Fruit fly (Drosophila melanogaster): Measurements from ENCODE around the gene CG13931.

DNA sequence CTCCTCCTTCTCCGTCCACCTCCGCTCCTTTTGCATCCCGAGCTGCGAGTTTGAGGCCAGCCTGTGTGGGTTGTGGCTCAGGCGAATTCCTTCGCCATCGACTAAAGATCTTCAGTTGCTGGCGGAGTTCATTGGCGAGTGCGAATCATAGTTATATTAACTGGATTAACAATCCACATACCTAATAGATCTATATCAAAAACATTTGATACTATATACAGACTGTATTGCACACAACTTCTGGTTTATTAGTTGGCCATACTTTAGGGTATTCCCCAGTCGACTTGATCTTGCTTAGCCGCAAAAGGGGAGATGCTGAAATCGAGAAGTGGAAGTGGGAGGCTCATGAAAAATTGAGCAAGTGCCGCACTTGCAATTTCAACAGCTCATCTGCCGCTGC is 9.3 kb downstream of the CG13931 start:
- TF ChIP-seq CG7101 (tag; optimal IDR thresholded peaks at IDR 0.05) (no peak), pad (GFP tag; optimal IDR thresholded peaks at IDR 0.05) (no peak), CG12768 (GFP tag; optimal IDR thresholded peaks at IDR 0.05) (no peak), CG7045 (GFP tag; optimal IDR thresholded peaks at IDR 0.05) (no peak), kay (GFP tag; ENCODE audit: borderline replicate concordance) (no peak), CG33017 (tag; optimal IDR thresholded peaks at IDR 0.05) (no peak), bab1 (GFP tag; optimal IDR thresholded peaks at IDR 0.05) (no peak), Clk (GFP tag; optimal IDR thresholded peaks at IDR 0.05) (no peak), CG5204 (GFP tag; optimal IDR thresholded peaks at IDR 0.05) (no peak), cnc (optimal IDR thresholded peaks at IDR 0.05) (no peak), toe (GFP tag; optimal IDR thresholded peaks at IDR 0.05) (no peak), CG14711 (tag; optimal IDR thresholded peaks at IDR 0.05) (no peak)

Data from whole organism, adult.